Worm (Caenorhabditis elegans) whole organism, mixed stage, embryonic: ENCODE results near the gene F13B12.4.

Source experiments
- cnd-1 ChIP-seq: fragments of 200-800 bp; sonication (Bioruptor generic); optimal IDR thresholded peaks from 2 replicates; lab custom pipeline; 2018; ENCODE audit warnings: mild to moderate bottlenecking, missing genetic modification characterization, missing compliant biosample characterization
- mep-1 ChIP-seq: fragments of 150-350 bp; optimal IDR thresholded peaks from 2 replicates; lab custom pipeline; 2017; ENCODE audit warnings: missing biosample characterization, missing genetic modification reagents, missing genetic modification characterization, inconsistent platforms
- nhr-28 ChIP-seq: fragments of 150-350 bp; optimal IDR thresholded peaks from 2 replicates; lab custom pipeline; 2014; ENCODE audit warnings: missing biosample characterization, missing genetic modification characterization
- pha-4 ChIP-seq: fragments of 150-350 bp; optimal IDR thresholded peaks from 2 replicates; lab custom pipeline; 2018; ENCODE audit warnings: missing biosample characterization, missing genetic modification reagents, missing genetic modification characterization
- unc-62 ChIP-seq: fragments of 150-350 bp; optimal IDR thresholded peaks from 2 replicates; lab custom pipeline; 2014; ENCODE audit warnings: missing biosample characterization, missing genetic modification reagents, missing genetic modification characterization
- ztf-11 ChIP-seq: fragments of 150-350 bp; optimal IDR thresholded peaks from 2 replicates; lab custom pipeline; 2014; ENCODE audit warnings: missing biosample characterization, missing genetic modification characterization

ce11 chrIV:10489409-10489808 is 39.7 kb upstream of the F13B12.4 start:
- no peak for TF ChIP-seq cnd-1
- TF ChIP-seq pha-4 (tag; lab: Kevin White, UChicago): no peak
- TF ChIP-seq mep-1 (tag; lab: Kevin White, UChicago): no peak
- TF ChIP-seq nhr-28 (tag; lab: Kevin White, UChicago): no peak
- no peak for TF ChIP-seq ztf-11 (tag; lab: Kevin White, UChicago)
- no peak for TF ChIP-seq unc-62 (GFP tag; lab: Kevin White, UChicago)
